Fruit fly (Drosophila melanogaster) whole organism, wandering third instar larva: ENCODE results near the gene CG11409.

Source experiments
- CG32264 ChIP-seq: fragments of 200-800 bp; sonication (Bioruptor generic); optimal IDR thresholded peaks from 2 replicates; lab custom pipeline; 2016; ENCODE audit warnings: missing biosample characterization, missing genetic modification characterization
- N ChIP-seq: fragments of >200 bp; optimal IDR thresholded peaks from 2 replicates; lab custom pipeline; 2018; ENCODE audit warnings: missing biosample characterization, missing external identifiers, missing genetic modification characterization
- dl ChIP-seq, 2 experiments: fragments of 175-275, 200-275 bp in 1 of 2; fragments of 200-275 bp in 1 of 2; sonication (Bioruptor generic); optimal IDR thresholded peaks; lab custom pipeline; 2018; ENCODE audit warnings: mild to moderate bottlenecking in 2 of 2, missing biosample characterization in 2 of 2, missing genetic modification characterization in 2 of 2, moderate library complexity in 2 of 2; ENCODE audit not compliant: partially characterized antibody in 2 of 2, insufficient read depth in 1 of 2
- foxo ChIP-seq, 2 experiments: fragments of 200-800 bp; sonication (Bioruptor generic); optimal IDR thresholded peaks; 2 replicates in 1 of 2; 3 replicates in 1 of 2; lab custom pipeline; 2016 to 2017; ENCODE audit warnings: missing biosample characterization in 2 of 2, missing genetic modification characterization in 2 of 2
- lola ChIP-seq: fragments of >200 bp; optimal IDR thresholded peaks from 2 replicates; lab custom pipeline; 2017; ENCODE audit warnings: missing biosample characterization, missing genetic modification characterization

- TF ChIP-seq CG32264 = no peak
- TF ChIP-seq lola (GFP tag; lab: Kevin White, UChicago) = no peak
- TF ChIP-seq N (GFP tag; lab: Kevin White, UChicago) = no peak
- no peak for TF ChIP-seq foxo (GFP tag; optimal IDR thresholded peaks at IDR 0.05; lab: Kevin White, UChicago)
- TF ChIP-seq dl (GFP tag; optimal IDR thresholded peaks at IDR 0.05; lab: Kevin White, UChicago; ENCODE audit: insufficient read depth in 1 of 2, partially characterized antibody in 2 of 2) = no peak
Observed at dm6 chrX:1379692-1380349, 38.4 kb upstream of the CG11409 start.
